Worm (Caenorhabditis elegans): ENCODE results near the gene pha-1.
A peak's percentile ranks its signal among the peaks of the same experiment; 100 is the strongest.

DNA sequence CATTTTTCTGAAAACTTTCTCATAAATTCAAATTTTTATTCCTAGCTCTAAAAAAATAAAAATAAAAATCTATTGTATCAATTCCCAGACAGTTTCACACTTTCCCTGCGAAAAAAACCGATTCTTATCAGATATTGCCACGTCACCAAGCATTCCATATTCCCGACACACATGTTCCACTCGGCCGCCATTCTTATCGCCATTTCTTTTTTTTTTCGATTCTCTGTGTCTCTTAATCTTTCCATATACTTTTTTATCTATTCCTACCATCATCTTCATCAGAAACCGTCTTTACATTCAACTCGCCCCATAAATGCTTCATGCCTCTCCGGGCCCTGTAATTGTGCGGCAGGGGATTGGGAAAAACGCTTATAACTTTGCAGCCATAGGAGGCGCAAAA, 44.1 kb upstream of the pha-1 start:
- no peak for TF ChIP-seq nhr-28 (tag; optimal IDR thresholded peaks at IDR 0.05)
- no peak for TF ChIP-seq egl-27 (tag; optimal IDR thresholded peaks at IDR 0.05)
- TF ChIP-seq daf-12 (tag; optimal IDR thresholded peaks at IDR 0.05): no peak
- no peak for TF ChIP-seq ama-1 (optimal IDR thresholded peaks at IDR 0.05)
- TF ChIP-seq elt-2 (tag; optimal IDR thresholded peaks at IDR 0.05): peak; percentile 92
